Fruit fly (Drosophila melanogaster) whole organism, adult: ENCODE measurements around the gene CG14074.

Experiments used
- CG11617 ChIP-seq: fragments of 200-800 bp; sonication (Bioruptor generic); optimal IDR thresholded peaks from 2 replicates; lab custom pipeline; 2017; ENCODE audit warnings: mild to moderate bottlenecking, missing biosample characterization, missing genetic modification reagents, missing genetic modification characterization
- CG12768 ChIP-seq: fragments of 200-800 bp; sonication (Bioruptor generic); optimal IDR thresholded peaks from 2 replicates; lab custom pipeline; 2017; ENCODE audit warnings: missing biosample characterization, missing genetic modification characterization, mild to moderate bottlenecking, moderate library complexity, missing genetic modification reagents
- CG14711 ChIP-seq: fragments of 200-800 bp; sonication (Bioruptor generic); optimal IDR thresholded peaks from 2 replicates; lab custom pipeline; 2018; ENCODE audit warnings: missing biosample characterization, mild to moderate bottlenecking, missing genetic modification characterization, moderate library complexity
- CG1620 ChIP-seq: fragments of 200-800 bp; sonication (Bioruptor generic); optimal IDR thresholded peaks from 2 replicates; lab custom pipeline; 2016; ENCODE audit warnings: missing biosample characterization, missing genetic modification characterization
- CG33017 ChIP-seq: fragments of 200-800 bp; sonication (Bioruptor generic); optimal IDR thresholded peaks from 2 replicates; lab custom pipeline; 2018; ENCODE audit warnings: missing biosample characterization, mild to moderate bottlenecking, missing genetic modification characterization, moderate library complexity
- CG5204 ChIP-seq: fragments of 200-800 bp; sonication (Bioruptor generic); optimal IDR thresholded peaks from 2 replicates; lab custom pipeline; 2016; ENCODE audit warnings: missing biosample characterization, missing genetic modification characterization
- CG7045 ChIP-seq: fragments of 200-800 bp; sonication (Bioruptor generic); optimal IDR thresholded peaks from 2 replicates; lab custom pipeline; 2017; ENCODE audit warnings: missing biosample characterization, mild to moderate bottlenecking, missing genetic modification characterization
- CG7101 ChIP-seq: fragments of 200-800 bp; sonication (Bioruptor generic); optimal IDR thresholded peaks from 2 replicates; lab custom pipeline; 2018; ENCODE audit warnings: missing biosample characterization, mild to moderate bottlenecking, missing genetic modification characterization, moderate library complexity
- Clk ChIP-seq: fragments of 200-800 bp; sonication (Bioruptor generic); optimal IDR thresholded peaks from 2 replicates; lab custom pipeline; 2017; ENCODE audit warnings: missing biosample characterization, missing genetic modification characterization
- Crg-1 ChIP-seq: fragments of 200-800 bp; sonication (Bioruptor generic); optimal IDR thresholded peaks from 2 replicates; lab custom pipeline; 2016; ENCODE audit warnings: missing biosample characterization, missing genetic modification characterization
- Hr96 ChIP-seq: fragments of 200-800 bp; sonication (Bioruptor generic); optimal IDR thresholded peaks from 2 replicates; lab custom pipeline; 2016; ENCODE audit warnings: missing biosample characterization, missing genetic modification characterization
- Mnt ChIP-seq: fragments of 200-800 bp; sonication (Bioruptor generic); optimal IDR thresholded peaks from 2 replicates; lab custom pipeline; 2016; ENCODE audit warnings: missing biosample characterization, mild to moderate bottlenecking, missing genetic modification characterization
- bab1 ChIP-seq: fragments of 200-800 bp; sonication (Bioruptor generic); optimal IDR thresholded peaks from 3 replicates; lab custom pipeline; 2019; ENCODE audit warnings: missing biosample characterization, mild to moderate bottlenecking, missing genetic modification characterization, moderate library complexity
- cic ChIP-seq: fragments of 200-800 bp; sonication (Bioruptor generic); optimal IDR thresholded peaks from 2 replicates; lab custom pipeline; 2017; ENCODE audit warnings: missing biosample characterization, mild to moderate bottlenecking, missing genetic modification characterization, moderate library complexity
- cnc ChIP-seq, 2 experiments: fragments of >200 bp; optimal IDR thresholded peaks; 2 replicates each; lab custom pipeline; 2017
- kay ChIP-seq: fragments of 200-800 bp; sonication (Bioruptor generic); peaks from one replicate; lab custom pipeline; 2016; ENCODE audit warnings: missing biosample characterization, missing genetic modification characterization, borderline replicate concordance
- ovo ChIP-seq: fragments of 200-800 bp; sonication (Bioruptor generic); optimal IDR thresholded peaks from 2 replicates; lab custom pipeline; 2016; ENCODE audit warnings: missing biosample characterization, missing genetic modification characterization
- pad ChIP-seq: fragments of 200-800 bp; sonication (Bioruptor generic); optimal IDR thresholded peaks from 3 replicates; lab custom pipeline; 2017; ENCODE audit warnings: missing biosample characterization, missing genetic modification characterization, mild to moderate bottlenecking, moderate library complexity, missing genetic modification reagents
- tj ChIP-seq: fragments of 200-800 bp; sonication (Bioruptor generic); optimal IDR thresholded peaks from 3 replicates; lab custom pipeline; 2017; ENCODE audit warnings: missing biosample characterization, mild to moderate bottlenecking, missing genetic modification characterization, moderate library complexity
- toe ChIP-seq: fragments of 200-800 bp; sonication (Bioruptor generic); optimal IDR thresholded peaks from 2 replicates; lab custom pipeline; 2016; ENCODE audit warnings: missing biosample characterization, missing genetic modification characterization

Gene CG14074

DNA sequence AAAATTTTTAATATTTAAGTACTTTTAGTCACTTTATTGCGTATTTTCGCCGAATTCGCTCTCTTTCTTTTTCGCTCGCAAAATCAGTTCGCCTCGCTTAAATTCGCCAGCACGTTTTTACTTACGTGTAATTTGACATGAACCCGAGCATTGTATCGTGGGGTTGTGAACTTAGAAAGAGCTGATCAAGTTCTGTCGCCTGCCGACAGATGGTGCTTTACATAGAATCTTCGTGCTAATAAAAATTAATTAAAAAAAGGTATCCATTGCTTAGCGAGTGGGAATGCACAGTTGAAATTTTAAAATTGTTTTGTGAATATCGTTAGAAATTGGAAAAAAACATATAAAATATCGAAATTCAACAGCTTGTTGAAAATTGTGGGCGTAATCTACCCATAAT lies 17.6 kb upstream of the CG14074 start:
- TF ChIP-seq cic (GFP tag; lab: Kevin White, UChicago) (no peak), CG33017 (tag; lab: Kevin White, UChicago) (no peak), kay (no peak), Mnt (GFP tag; lab: Kevin White, UChicago) (no peak), Clk (no peak), bab1 (peak; percentile 90), CG11617 (no peak), ovo (GFP tag; lab: Kevin White, UChicago) (no peak), CG5204 (GFP tag; lab: Kevin White, UChicago) (peak; percentile 18), toe (peak; percentile 18), CG12768 (GFP tag; lab: Kevin White, UChicago) (no peak), Hr96 (no peak), tj (no peak), CG14711 (tag; lab: Kevin White, UChicago) (no peak), CG7045 (GFP tag; lab: Kevin White, UChicago) (no peak), pad (GFP tag; lab: Kevin White, UChicago) (peak; percentile 14), CG1620 (GFP tag; lab: Kevin White, UChicago) (peak; percentile 30), cnc (optimal IDR thresholded peaks at IDR 0.05; lab: Kevin White, UChicago) (no peak), CG7101 (tag; lab: Kevin White, UChicago) (peak; percentile 16), Crg-1 (GFP tag; lab: Kevin White, UChicago) (no peak)

DNA sequence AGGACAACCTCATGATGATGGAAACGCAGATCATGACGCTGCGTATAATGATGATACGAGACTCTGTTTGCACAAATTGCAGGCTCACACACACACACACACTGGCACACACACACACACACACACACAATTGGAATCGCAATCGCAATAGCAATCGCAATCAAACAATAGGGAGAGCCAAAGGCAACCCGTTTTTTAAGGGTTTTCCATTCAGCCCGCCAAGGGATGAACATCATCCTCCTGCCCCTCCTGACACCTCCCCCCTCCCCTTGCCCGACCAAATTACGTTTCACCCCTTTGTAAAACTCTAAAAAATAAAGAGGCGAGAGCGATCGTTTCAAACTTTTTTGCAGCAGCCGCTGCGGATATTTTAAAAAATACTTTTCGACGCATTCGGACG lies 13.8 kb upstream of the CG14074 start:
- TF ChIP-seq cic (GFP tag; lab: Kevin White, UChicago) (no peak), CG7045 (GFP tag; lab: Kevin White, UChicago) (no peak), toe (no peak), kay (no peak), Crg-1 (GFP tag; lab: Kevin White, UChicago) (no peak), Mnt (GFP tag; lab: Kevin White, UChicago) (no peak), ovo (GFP tag; lab: Kevin White, UChicago) (no peak), Clk (no peak), CG5204 (GFP tag; lab: Kevin White, UChicago) (no peak), CG33017 (tag; lab: Kevin White, UChicago) (no peak), CG1620 (GFP tag; lab: Kevin White, UChicago) (no peak), tj (no peak), CG14711 (tag; lab: Kevin White, UChicago) (no peak), CG11617 (no peak), Hr96 (no peak), CG7101 (tag; lab: Kevin White, UChicago) (no peak), pad (GFP tag; lab: Kevin White, UChicago) (no peak), CG12768 (GFP tag; lab: Kevin White, UChicago) (no peak), cnc (optimal IDR thresholded peaks at IDR 0.05; lab: Kevin White, UChicago) (no peak), bab1 (no peak)

DNA sequence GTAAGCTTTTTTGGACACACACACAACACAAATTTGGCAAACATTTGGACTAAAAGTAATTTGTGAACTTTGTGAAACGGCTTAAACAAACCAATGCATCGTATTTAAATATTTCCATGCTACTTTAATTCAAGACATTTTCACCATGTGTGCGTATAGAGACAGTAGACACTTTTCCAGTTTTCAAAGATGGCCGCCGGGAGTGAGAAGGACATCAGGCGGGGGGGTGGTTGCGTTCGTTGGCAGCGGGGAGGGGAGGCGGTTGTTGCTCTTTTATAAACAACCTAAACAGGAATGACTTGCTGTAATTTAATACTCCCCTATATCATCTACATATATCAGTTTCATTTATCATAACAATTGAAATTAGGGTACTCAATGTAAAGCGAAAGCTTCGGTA lies 12.6 kb upstream of the CG14074 start:
- TF ChIP-seq ovo (GFP tag; lab: Kevin White, UChicago) (no peak), bab1 (no peak), CG7101 (tag; lab: Kevin White, UChicago) (no peak), tj (no peak)

DNA sequence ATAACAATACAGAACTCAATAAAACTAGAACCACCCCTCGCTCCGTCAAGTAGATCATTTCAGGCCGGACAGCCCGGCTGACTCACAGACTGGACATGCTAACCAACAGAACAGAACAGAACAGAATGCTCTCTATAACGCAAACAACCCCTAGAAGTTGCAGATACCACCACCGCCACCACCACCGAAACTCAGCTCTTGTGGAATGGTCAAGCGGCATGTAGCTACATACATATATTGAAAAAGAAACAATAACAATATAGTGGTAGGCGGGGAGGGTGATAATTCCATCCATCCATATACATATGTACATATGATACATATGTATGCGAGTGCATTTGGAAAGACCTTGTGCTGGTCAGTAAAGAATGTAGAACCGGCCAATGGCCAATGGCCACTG lies 11.6 kb upstream of the CG14074 start:
- TF ChIP-seq tj, result no peak
- TF ChIP-seq CG5204 (GFP tag; lab: Kevin White, UChicago), result no peak
- no peak for TF ChIP-seq CG11617
- TF ChIP-seq CG12768 (GFP tag; lab: Kevin White, UChicago), result no peak
- no peak for TF ChIP-seq Hr96
- no peak for TF ChIP-seq CG1620 (GFP tag; lab: Kevin White, UChicago)
- no peak for TF ChIP-seq CG7045 (GFP tag; lab: Kevin White, UChicago)
- no peak for TF ChIP-seq Mnt (GFP tag; lab: Kevin White, UChicago)
- no peak for TF ChIP-seq pad (GFP tag; lab: Kevin White, UChicago)
- no peak for TF ChIP-seq CG14711 (tag; lab: Kevin White, UChicago)
- no peak for TF ChIP-seq kay
- TF ChIP-seq Crg-1 (GFP tag; lab: Kevin White, UChicago), result no peak
- TF ChIP-seq toe, result no peak
- no peak for TF ChIP-seq cic (GFP tag; lab: Kevin White, UChicago)
- TF ChIP-seq CG33017 (tag; lab: Kevin White, UChicago), result no peak
- no peak for TF ChIP-seq CG7101 (tag; lab: Kevin White, UChicago)

DNA sequence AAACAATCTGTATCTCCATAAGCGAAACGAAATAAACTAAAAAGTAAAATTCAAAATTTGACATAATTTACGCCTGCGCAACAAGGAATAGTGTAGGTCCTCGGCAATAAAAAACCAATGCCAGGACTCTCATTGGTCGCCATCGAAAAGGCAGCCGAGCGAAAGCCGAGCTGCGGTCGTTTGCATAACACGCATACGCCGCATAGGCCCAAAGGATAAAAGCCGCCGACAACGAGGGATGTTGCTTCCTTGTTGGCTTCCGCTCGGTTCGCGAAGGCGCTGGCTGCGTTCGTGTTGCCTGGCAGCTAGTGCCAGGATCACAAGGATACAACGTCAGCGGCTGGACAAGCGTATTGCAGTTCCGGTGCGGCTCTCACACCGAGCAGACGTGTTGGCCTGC lies 5.6 kb upstream of the CG14074 start:
- TF ChIP-seq pad (GFP tag; lab: Kevin White, UChicago) (no peak), kay (no peak), CG11617 (no peak), tj (no peak), cnc (optimal IDR thresholded peaks at IDR 0.05; lab: Kevin White, UChicago) (no peak), Hr96 (no peak), Mnt (GFP tag; lab: Kevin White, UChicago) (no peak), CG12768 (GFP tag; lab: Kevin White, UChicago) (no peak), CG7045 (GFP tag; lab: Kevin White, UChicago) (no peak), CG5204 (GFP tag; lab: Kevin White, UChicago) (no peak), toe (no peak), Clk (no peak), CG14711 (tag; lab: Kevin White, UChicago) (no peak), bab1 (no peak), Crg-1 (GFP tag; lab: Kevin White, UChicago) (no peak), CG33017 (tag; lab: Kevin White, UChicago) (no peak)

DNA sequence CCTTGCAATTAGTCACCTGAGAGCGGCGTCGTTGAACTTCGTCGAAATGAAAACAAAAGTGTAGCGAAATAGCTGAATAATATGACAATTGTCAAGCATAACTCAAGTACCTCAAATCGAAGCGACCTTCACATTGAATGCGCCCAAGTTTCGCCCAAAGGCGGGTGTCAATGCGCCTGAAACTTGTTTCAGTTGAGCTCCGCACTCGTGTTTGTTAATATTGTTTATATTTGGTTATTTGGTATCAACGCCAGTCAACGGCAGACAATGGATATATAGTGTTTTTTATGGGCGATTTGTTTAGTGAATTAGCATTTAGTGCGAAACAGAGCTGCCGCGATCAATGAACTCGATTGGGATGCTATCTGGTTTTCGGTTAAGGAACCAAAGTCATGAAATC lies 4.1 kb upstream of the CG14074 start:
- no peak for TF ChIP-seq tj
- no peak for TF ChIP-seq toe
- no peak for TF ChIP-seq bab1
- TF ChIP-seq pad (GFP tag; lab: Kevin White, UChicago), result no peak
- TF ChIP-seq Crg-1 (GFP tag; lab: Kevin White, UChicago), result no peak
- TF ChIP-seq kay, result peak; percentile 56
